Fruit fly (Drosophila melanogaster) whole organism: ENCODE data around the gene Muc4B.

Experiments used
- Dll ChIP-seq: fragments of >200 bp; optimal IDR thresholded peaks from 2 replicates; lab custom pipeline; 2017
- EcR ChIP-seq, 2 experiments: fragments of >200 bp; optimal IDR thresholded peaks; 2 replicates each; lab custom pipeline; 2017; ENCODE audit warnings: missing biosample characterization in 2 of 2, missing genetic modification characterization in 2 of 2, missing genetic modification reagents in 2 of 2
- psq ChIP-seq: fragments of >200 bp; optimal IDR thresholded peaks from 2 replicates; lab custom pipeline; 2017
- usp ChIP-seq: fragments of >200 bp; optimal IDR thresholded peaks from 2 replicates; lab custom pipeline; 2017; ENCODE audit warnings: missing biosample characterization, missing genetic modification characterization, mixed read lengths

- no peak for TF ChIP-seq psq (lab: Kevin White, UChicago)
- no peak for TF ChIP-seq usp (GFP tag; lab: Kevin White, UChicago)
- TF ChIP-seq Dll, result no peak
- no peak for TF ChIP-seq EcR (GFP tag; optimal IDR thresholded peaks at IDR 0.05; lab: Kevin White, UChicago)
These were observed 19.4 kb upstream of the Muc4B start for dm6 chrX:4265327-4265726.
